Fruit fly (Drosophila melanogaster): ENCODE measurements around the gene CG43248.

- no peak for TF ChIP-seq Dll (optimal IDR thresholded peaks at IDR 0.05)
- TF ChIP-seq CG8478 (optimal IDR thresholded peaks at IDR 0.05): no peak
- TF ChIP-seq EcR (GFP tag; optimal IDR thresholded peaks at IDR 0.05): no peak
Observed at dm6 chr3L:15568748-15569147, 37.5 kb upstream of the CG43248 start.
